Worm (Caenorhabditis elegans) whole organism, L4 larva: ENCODE measurements around the gene stc-1.

ENCODE experiments used
- Y105C5A.15 ChIP-seq: fragments of 200-800 bp; sonication (Bioruptor generic); IDR thresholded peaks from 2 replicates; pipeline ENCODE4 v1.3.6; 2022; ENCODE audit warnings: missing genetic modification characterization, missing compliant biosample characterization
- ceh-28 ChIP-seq: fragments of 150-350 bp; optimal IDR thresholded peaks from 2 replicates; lab custom pipeline; 2014; ENCODE audit warnings: missing biosample characterization, missing genetic modification reagents, missing genetic modification characterization
- ceh-82 ChIP-seq: sonication (generic microtip); optimal IDR thresholded peaks from 2 replicates; lab custom pipeline; 2017; ENCODE audit warnings: missing biosample characterization, missing genetic modification characterization
- lin-13 ChIP-seq: fragments of 150-350 bp; optimal IDR thresholded peaks from 2 replicates; lab custom pipeline; 2014; ENCODE audit warnings: missing biosample characterization, missing genetic modification reagents, missing genetic modification characterization
- nhr-28 ChIP-seq: fragments of 150-350 bp; optimal IDR thresholded peaks from 2 replicates; lab custom pipeline; 2014; ENCODE audit warnings: missing biosample characterization, missing genetic modification characterization
- pqm-1 ChIP-seq: sonication (generic microtip); optimal IDR thresholded peaks from 2 replicates; lab custom pipeline; 2017; ENCODE audit warnings: missing biosample characterization, missing genetic modification characterization
- zip-11 ChIP-seq: fragments of 200-800 bp; sonication (Bioruptor generic); IDR thresholded peaks from 2 replicates; pipeline ENCODE4 v1.3.6; 2022; ENCODE audit warnings: missing genetic modification characterization, missing compliant biosample characterization

- no peak for TF ChIP-seq nhr-28 (tag; lab: Kevin White, UChicago)
- no peak for TF ChIP-seq zip-11 (GFP tag; lab: Robert Waterston, UW)
- TF ChIP-seq pqm-1 (tag; lab: Kevin White, UChicago), result no peak
- no peak for TF ChIP-seq Y105C5A.15 (GFP tag; lab: Robert Waterston, UW)
- no peak for TF ChIP-seq lin-13
- no peak for TF ChIP-seq ceh-28 (tag; lab: Kevin White, UChicago)
- TF ChIP-seq ceh-82 (tag; lab: Kevin White, UChicago), result no peak
These were observed 40.7 kb downstream of the stc-1 start, which contains the start of the genes prp-9 and mrps-18B for ce11 chrII:8525133-8525736.
